Worm (Caenorhabditis elegans) whole organism, young adult: ENCODE data around the gene appg-1.

ENCODE experiments used
- B0261.1 ChIP-seq: sonication (generic microtip); optimal IDR thresholded peaks from 2 replicates; lab custom pipeline; 2016; ENCODE audit warnings: mild to moderate bottlenecking, missing genetic modification characterization, moderate library complexity, missing compliant biosample characterization
- B0336.3 ChIP-seq: fragments of 200-800 bp; sonication (Bioruptor generic); IDR thresholded peaks from 2 replicates; pipeline ENCODE4 v1.3.6; 2022; ENCODE audit warnings: missing genetic modification characterization, missing compliant biosample characterization
- D2030.7 ChIP-seq: fragments of 200-800 bp; sonication (Bioruptor generic); IDR thresholded peaks from 2 replicates; pipeline ENCODE4 v1.3.6; 2022; ENCODE audit warnings: missing genetic modification reagents, missing genetic modification characterization, missing compliant biosample characterization
- F22D6.2 ChIP-seq: sonication (generic microtip); optimal IDR thresholded peaks from 2 replicates; lab custom pipeline; 2016; ENCODE audit warnings: mild to moderate bottlenecking, missing genetic modification characterization, missing compliant biosample characterization
- F23B12.7 ChIP-seq: sonication (generic microtip); optimal IDR thresholded peaks from 2 replicates; lab custom pipeline; 2017; ENCODE audit warnings: missing genetic modification characterization, mild to moderate bottlenecking, missing compliant biosample characterization, antibody characterized with exemption, moderate library complexity; ENCODE audit not compliant: insufficient read depth
- F37B4.10 ChIP-seq: fragments of 200-800 bp; sonication (Bioruptor generic); IDR thresholded peaks from 2 replicates; pipeline ENCODE4 v1.3.6; 2022; ENCODE audit warnings: missing genetic modification characterization, missing compliant biosample characterization
- Y79H2A.3 ChIP-seq: fragments of 200-800 bp; sonication (Bioruptor generic); conservative IDR thresholded peaks from 2 replicates; pipeline ENCODE4 v1.3.6; 2022; ENCODE audit warnings: missing genetic modification reagents, missing genetic modification characterization, missing compliant biosample characterization
- aptf-3 ChIP-seq: fragments of 200-800 bp; sonication (Bioruptor generic); IDR thresholded peaks from 2 replicates; pipeline ENCODE4 v1.3.6; 2022; ENCODE audit warnings: missing genetic modification characterization, missing compliant biosample characterization
- die-1 ChIP-seq: sonication (generic microtip); optimal IDR thresholded peaks from 2 replicates; lab custom pipeline; 2016; ENCODE audit warnings: missing genotype, mild to moderate bottlenecking, missing genetic modification characterization, missing compliant biosample characterization
- dox-1 ChIP-seq: fragments of 200-800 bp; sonication (Bioruptor generic); IDR thresholded peaks from 2 replicates; pipeline ENCODE4 v1.3.6; 2022; ENCODE audit warnings: missing genetic modification reagents, missing genetic modification characterization, missing compliant biosample characterization
- efl-1 ChIP-seq: fragments of 150-350 bp; optimal IDR thresholded peaks from 2 replicates; lab custom pipeline; 2014; ENCODE audit warnings: missing biosample characterization, missing genetic modification reagents, missing genetic modification characterization
- ets-4 ChIP-seq: fragments of 200-800 bp; sonication (Bioruptor generic); optimal IDR thresholded peaks from 2 replicates; lab custom pipeline; 2018; ENCODE audit warnings: mild to moderate bottlenecking, missing genetic modification characterization, missing compliant biosample characterization
- gei-17 ChIP-seq: fragments of 200-800 bp; sonication (Bioruptor generic); optimal IDR thresholded peaks from 2 replicates; lab custom pipeline; 2018; ENCODE audit warnings: mild to moderate bottlenecking, missing genetic modification characterization, missing compliant biosample characterization
- hmg-1.2 ChIP-seq: fragments of 200-800 bp; sonication (Bioruptor generic); IDR thresholded peaks from 2 replicates; pipeline ENCODE4 v1.3.6; 2022; ENCODE audit warnings: missing genetic modification reagents, missing genetic modification characterization, missing compliant biosample characterization
- hmg-20 ChIP-seq: fragments of 200-800 bp; sonication (Bioruptor generic); IDR thresholded peaks from 2 replicates; pipeline ENCODE4 v1.3.6; 2022; ENCODE audit warnings: missing genetic modification reagents, missing genetic modification characterization, missing compliant biosample characterization
- hsf-1 ChIP-seq: fragments of 200-800 bp; sonication (Bioruptor generic); IDR thresholded peaks from 2 replicates; pipeline ENCODE4 v1.3.6; 2022; ENCODE audit warnings: missing genetic modification reagents, missing genetic modification characterization, missing compliant biosample characterization
- lag-1 ChIP-seq: fragments of 200-800 bp; sonication (Bioruptor generic); IDR thresholded peaks from 2 replicates; pipeline ENCODE4 v1.3.6; 2022; ENCODE audit warnings: missing genetic modification reagents, missing genetic modification characterization, missing compliant biosample characterization
- lin-26 ChIP-seq: fragments of 200-800 bp; sonication (Bioruptor generic); IDR thresholded peaks from 2 replicates; pipeline ENCODE4 v1.3.6; 2022; ENCODE audit warnings: missing genetic modification reagents, missing genetic modification characterization, missing compliant biosample characterization
- lin-54 ChIP-seq: fragments of 200-800 bp; sonication (Bioruptor generic); optimal IDR thresholded peaks from 2 replicates; lab custom pipeline; 2018; ENCODE audit warnings: mild to moderate bottlenecking, missing genetic modification characterization, missing compliant biosample characterization
- madf-3 ChIP-seq: fragments of 200-800 bp; sonication (Bioruptor generic); IDR thresholded peaks from 2 replicates; pipeline ENCODE4 v1.3.6; 2022; ENCODE audit warnings: missing genetic modification reagents, missing genetic modification characterization, missing compliant biosample characterization
- madf-6 ChIP-seq: fragments of 200-800 bp; sonication (Bioruptor generic); IDR thresholded peaks from 2 replicates; pipeline ENCODE4 v1.3.6; 2022; ENCODE audit warnings: missing genetic modification reagents, missing genetic modification characterization, missing compliant biosample characterization
- mcd-1 ChIP-seq: fragments of 200-800 bp; sonication (Bioruptor generic); IDR thresholded peaks from 2 replicates; pipeline ENCODE4 v1.3.6; 2022; ENCODE audit warnings: missing genetic modification reagents, missing genetic modification characterization, missing compliant biosample characterization
- mes-4 ChIP-seq: sonication (generic microtip); optimal IDR thresholded peaks from 2 replicates; lab custom pipeline; 2016; ENCODE audit warnings: missing genotype, missing genetic modification characterization, missing compliant biosample characterization
- nfya-1 ChIP-seq: sonication (generic microtip); optimal IDR thresholded peaks from 2 replicates; lab custom pipeline; 2017; ENCODE audit warnings: antibody characterized with exemption, missing compliant biosample characterization, missing genetic modification characterization, borderline replicate concordance; ENCODE audit not compliant: insufficient read depth
- nhr-120 ChIP-seq: fragments of 200-800 bp; sonication (Bioruptor generic); IDR thresholded peaks from 2 replicates; pipeline ENCODE4 v1.3.6; 2022; ENCODE audit warnings: missing genetic modification characterization, missing compliant biosample characterization
- pbrm-1 ChIP-seq: fragments of 200-800 bp; sonication (Bioruptor generic); IDR thresholded peaks from 2 replicates; pipeline ENCODE4 v1.3.6; 2022; ENCODE audit warnings: missing genetic modification reagents, missing genetic modification characterization, missing compliant biosample characterization
- rpc-1 ChIP-seq, 2 experiments: fragments of 150-350 bp in 1 of 2; sonication (generic microtip) in 1 of 2; optimal IDR thresholded peaks; 2 replicates each; lab custom pipeline; 2014 to 2018; ENCODE audit warnings: missing biosample characterization in 1 of 2, missing genetic modification characterization in 1 of 2, missing genetic modification reagents in 1 of 2, missing genotype in 1 of 2
- snpc-1.3 ChIP-seq: sonication (generic microtip); optimal IDR thresholded peaks from 2 replicates; lab custom pipeline; 2017; ENCODE audit warnings: missing genetic modification characterization, mild to moderate bottlenecking, missing compliant biosample characterization, antibody characterized with exemption, moderate library complexity, missing genotype, missing genetic modification reagents; ENCODE audit not compliant: insufficient read depth
- snpc-4 ChIP-seq, 5 experiments: fragments of 150-350 bp in 1 of 5; sonication (generic microtip) in 4 of 5; optimal IDR thresholded peaks; 2 replicates each; lab custom pipeline; 2014 to 2018; ENCODE audit warnings: missing genetic modification characterization in 5 of 5, missing biosample characterization in 3 of 5, antibody characterized with exemption in 2 of 5, mild to moderate bottlenecking in 2 of 5, missing compliant biosample characterization in 2 of 5, missing genotype in 2 of 5, moderate library complexity in 2 of 5, missing genetic modification reagents in 1 of 5
- tbp1 ChIP-seq: fragments of 200-800 bp; sonication (Bioruptor generic); optimal IDR thresholded peaks from 2 replicates; lab custom pipeline; 2018; ENCODE audit warnings: mild to moderate bottlenecking, missing genetic modification characterization, missing compliant biosample characterization
- xnd-1 ChIP-seq: sonication (generic microtip); optimal IDR thresholded peaks from 2 replicates; lab custom pipeline; 2016; ENCODE audit warnings: missing genotype, missing genetic modification reagents, missing genetic modification characterization, missing compliant biosample characterization
- zim-3 ChIP-seq: sonication (generic microtip); optimal IDR thresholded peaks from 2 replicates; lab custom pipeline; 2017; ENCODE audit warnings: mild to moderate bottlenecking, missing genetic modification characterization, moderate library complexity, missing compliant biosample characterization
- ztf-26 ChIP-seq: sonication (generic microtip); optimal IDR thresholded peaks from 2 replicates; lab custom pipeline; 2017; ENCODE audit warnings: missing genetic modification characterization, missing compliant biosample characterization
- ztf-28 ChIP-seq: fragments of 200-800 bp; sonication (Bioruptor generic); IDR thresholded peaks from 2 replicates; pipeline ENCODE4 v1.3.6; 2022; ENCODE audit warnings: missing genetic modification reagents, missing genetic modification characterization, missing compliant biosample characterization
- ztf-6 ChIP-seq: fragments of 200-800 bp; sonication (Bioruptor generic); IDR thresholded peaks from 2 replicates; pipeline ENCODE4 v1.3.6; 2022; ENCODE audit warnings: missing genetic modification reagents, missing genetic modification characterization, missing compliant biosample characterization

The appg-1 gene

DNA sequence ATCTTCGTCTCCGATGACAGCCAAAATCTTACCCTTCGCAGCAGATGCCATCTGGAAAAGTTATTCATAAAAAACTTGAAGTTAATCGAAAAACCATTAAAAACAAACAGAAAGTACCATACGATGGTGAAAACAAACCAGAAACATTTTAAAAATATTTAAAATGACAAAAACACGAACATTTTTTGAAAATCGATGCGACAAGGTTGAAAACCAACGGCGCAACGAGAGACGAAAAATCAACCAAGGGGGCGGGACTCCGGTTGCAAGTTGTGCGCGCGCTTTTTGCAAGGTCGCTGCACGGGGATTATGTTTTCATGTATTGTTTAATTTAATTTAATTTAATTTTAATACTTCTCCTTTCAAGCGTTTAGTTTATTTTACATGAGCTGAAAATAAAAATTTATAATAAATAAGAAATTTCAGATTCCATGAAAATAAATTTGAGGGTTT lies 22.2 kb upstream of the appg-1 start, which contains the start of gene vha-9 (continued):
- peak; percentile 63 for TF ChIP-seq lin-54 (GFP tag; lab: Kevin White, UChicago)
- TF ChIP-seq xnd-1 (tag; lab: Kevin White, UChicago) = no peak
- TF ChIP-seq ets-4 (GFP tag; lab: Kevin White, UChicago) = no peak
- TF ChIP-seq mes-4 (tag; lab: Kevin White, UChicago) = no peak
- no peak for TF ChIP-seq zim-3
- no peak for TF ChIP-seq Y79H2A.3 (GFP tag; lab: Robert Waterston, UW)
- no peak for TF ChIP-seq hmg-20 (GFP tag; lab: Robert Waterston, UW)
- TF ChIP-seq B0336.3 (GFP tag; lab: Robert Waterston, UW) = no peak
- TF ChIP-seq madf-6 (GFP tag; lab: Robert Waterston, UW) = peak; percentile 64
- TF ChIP-seq B0261.1 (tag; lab: Kevin White, UChicago) = peak; percentile 26
- TF ChIP-seq madf-3 (GFP tag; lab: Robert Waterston, UW) = no peak
- no peak for TF ChIP-seq nhr-120 (GFP tag; lab: Robert Waterston, UW)
- TF ChIP-seq hsf-1 (GFP tag; lab: Robert Waterston, UW) = no peak
- TF ChIP-seq nfya-1 = no peak
- no peak for TF ChIP-seq ztf-28 (GFP tag; lab: Robert Waterston, UW)
- TF ChIP-seq F23B12.7 = peak; percentile 69
- no peak for TF ChIP-seq lag-1
- peak; percentile 72 for TF ChIP-seq snpc-1.3 (tag; lab: Kevin White, UChicago)
- TF ChIP-seq aptf-3 (GFP tag; lab: Robert Waterston, UW) = no peak
- no peak for TF ChIP-seq F37B4.10 (GFP tag; lab: Robert Waterston, UW)
- TF ChIP-seq F22D6.2 (tag; lab: Kevin White, UChicago) = no peak
- TF ChIP-seq snpc-4 (GFP tag; optimal IDR thresholded peaks at IDR 0.05; lab: Kevin White, UChicago) = no peak
- TF ChIP-seq snpc-4 (tag; optimal IDR thresholded peaks at IDR 0.05; lab: Kevin White, UChicago) = peak in 1 of 4 experiments; percentile 37
- no peak for TF ChIP-seq efl-1 (GFP tag; lab: Kevin White, UChicago)
- TF ChIP-seq ztf-6 (GFP tag; lab: Robert Waterston, UW) = no peak
- no peak for TF ChIP-seq gei-17 (GFP tag; lab: Kevin White, UChicago)
- TF ChIP-seq mcd-1 (GFP tag; lab: Robert Waterston, UW) = peak; percentile 59

DNA sequence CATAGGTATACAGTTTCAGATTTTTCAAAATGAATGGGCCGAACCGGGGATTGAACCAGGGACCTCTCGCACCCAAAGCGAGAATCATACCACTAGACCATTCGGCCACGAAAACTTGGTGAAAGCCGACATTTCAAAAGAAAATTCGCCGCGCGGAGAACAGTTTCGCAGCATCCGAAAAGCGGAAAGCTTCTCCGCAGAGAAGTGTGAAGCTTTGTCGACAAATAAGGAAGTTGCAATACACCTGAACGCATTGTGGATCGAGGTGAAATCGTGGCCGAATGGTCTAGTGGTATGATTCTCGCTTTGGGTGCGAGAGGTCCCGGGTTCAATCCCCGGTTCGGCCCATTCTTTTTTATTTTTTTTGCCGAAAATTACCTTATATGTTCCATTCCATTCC lies 21.1 kb upstream of the appg-1 start:
- TF ChIP-seq rpc-1 (optimal IDR thresholded peaks at IDR 0.05; lab: Kevin White, UChicago) (peak; percentile 52), rpc-1 (tag; optimal IDR thresholded peaks at IDR 0.05; lab: Kevin White, UChicago) (peak; percentile 74), D2030.7 (GFP tag; lab: Robert Waterston, UW) (peak; percentile 57; the same call in 1 of the 2 replicates), dox-1 (GFP tag; lab: Robert Waterston, UW) (0 out of 2 replicates have a peak, but pooled peaks have one; percentile 52), madf-6 (GFP tag; lab: Robert Waterston, UW) (peak; percentile 31; the same call in 1 of the 2 replicates), hmg-1.2 (GFP tag; lab: Robert Waterston, UW) (peak; percentile 47), pbrm-1 (GFP tag; lab: Robert Waterston, UW) (peak; percentile 51; the same call in 1 of the 2 replicates), lin-26 (peak; percentile 69; the same call in 1 of the 2 replicates), tbp1 (GFP tag; lab: Kevin White, UChicago) (peak; percentile 85), die-1 (tag; lab: Kevin White, UChicago) (peak; percentile 19), B0261.1 (tag; lab: Kevin White, UChicago) (peak; percentile 61), ztf-26 (tag; lab: Kevin White, UChicago) (peak; percentile 21), ztf-28 (GFP tag; lab: Robert Waterston, UW) (0 out of 2 replicates have a peak, but pooled peaks have one; percentile 16)
